Worm (Caenorhabditis elegans) whole organism, L3 larva: ENCODE measurements around the gene pes-8.

Experiments
- elt-1 ChIP-seq: fragments of 150-350 bp; optimal IDR thresholded peaks from 2 replicates; lab custom pipeline; 2014; ENCODE audit warnings: missing biosample characterization, missing genetic modification characterization
- elt-2 ChIP-seq: sonication (generic microtip); optimal IDR thresholded peaks from 2 replicates; lab custom pipeline; 2016; ENCODE audit warnings: missing genetic modification reagents, mild to moderate bottlenecking, missing genetic modification characterization, missing compliant biosample characterization
- elt-3 ChIP-seq, 3 experiments: fragments of 150-350 bp in 1 of 3; sonication (generic microtip) in 2 of 3; optimal IDR thresholded peaks; 2 replicates in 2 of 3; 4 replicates in 1 of 3; lab custom pipeline; 2014 to 2017; ENCODE audit warnings: missing biosample characterization in 3 of 3, missing genetic modification characterization in 3 of 3
- jun-1 ChIP-seq: fragments of 150-350 bp; optimal IDR thresholded peaks from 2 replicates; lab custom pipeline; 2014; ENCODE audit warnings: missing biosample characterization, missing genetic modification reagents, missing genetic modification characterization
- mml-1 ChIP-seq: fragments of 150-350 bp; sonication (generic microtip); optimal IDR thresholded peaks from 3 replicates; lab custom pipeline; 2014; ENCODE audit warnings: missing biosample characterization, missing genetic modification characterization
- nhr-12 ChIP-seq: fragments of 150-350 bp; optimal IDR thresholded peaks from 2 replicates; lab custom pipeline; 2014; ENCODE audit warnings: missing biosample characterization, missing genetic modification characterization
- nhr-77 ChIP-seq: fragments of 150-350 bp; optimal IDR thresholded peaks from 2 replicates; lab custom pipeline; 2014; ENCODE audit warnings: missing biosample characterization, missing genetic modification characterization
- skn-1 ChIP-seq: fragments of 150-350 bp; optimal IDR thresholded peaks from 2 replicates; lab custom pipeline; 2014; ENCODE audit warnings: missing biosample characterization, missing genetic modification characterization
- unc-39 ChIP-seq: sonication (generic microtip); optimal IDR thresholded peaks from 4 replicates; lab custom pipeline; 2017; ENCODE audit warnings: missing biosample characterization, missing genetic modification characterization
- unc-62 ChIP-seq: fragments of 150-350 bp; sonication (generic microtip); optimal IDR thresholded peaks from 4 replicates; lab custom pipeline; 2014; ENCODE audit warnings: missing biosample characterization, missing genetic modification reagents, missing genetic modification characterization
- ztf-11 ChIP-seq: fragments of 150-350 bp; optimal IDR thresholded peaks from 2 replicates; lab custom pipeline; 2014; ENCODE audit warnings: missing biosample characterization, missing genetic modification characterization

DNA sequence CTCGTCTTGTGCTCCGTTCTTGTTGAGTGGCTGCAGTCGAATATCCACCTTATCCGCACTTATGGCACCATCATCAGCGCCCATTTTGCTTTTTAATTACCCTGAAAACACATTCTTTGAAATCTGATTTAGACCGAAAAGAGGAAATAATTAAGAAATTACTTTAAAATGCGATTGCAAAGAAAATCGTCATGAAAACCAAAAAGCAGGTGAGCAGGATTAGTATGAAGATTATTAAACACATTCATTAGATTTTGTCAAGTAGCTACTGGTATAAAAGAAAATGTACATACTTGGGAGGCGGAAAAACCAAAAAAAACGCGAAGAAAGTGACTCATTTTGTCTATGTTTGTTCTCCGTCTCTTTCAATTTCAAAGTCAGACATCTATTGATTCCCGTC is 19.2 kb downstream of the pes-8 start, which contains the start of gene B0416.5:
- TF ChIP-seq elt-3 (tag; optimal IDR thresholded peaks at IDR 0.05; lab: Kevin White, UChicago) = no peak
- no peak for TF ChIP-seq skn-1
- no peak for TF ChIP-seq jun-1
- TF ChIP-seq unc-62 (GFP tag; lab: Kevin White, UChicago) = no peak
- TF ChIP-seq elt-2 = no peak
- no peak for TF ChIP-seq ztf-11 (tag; lab: Kevin White, UChicago)
- no peak for TF ChIP-seq elt-1 (tag; lab: Kevin White, UChicago)
- TF ChIP-seq nhr-77 = no peak
- no peak for TF ChIP-seq unc-39 (tag; lab: Kevin White, UChicago)
- no peak for TF ChIP-seq nhr-12
- no peak for TF ChIP-seq mml-1 (tag; lab: Kevin White, UChicago)
